Fruit fly (Drosophila melanogaster): Measurements from ENCODE around the gene CG12065.

The CG12065 gene

dm6 chrX:8573744-8574484 is at the start of gene CG12065:
TSS of gene CG12065 (plus strand) at chrX:8574306.
- TF ChIP-seq CG14655 (GFP tag; optimal IDR thresholded peaks at IDR 0.05) = no peak
- TF ChIP-seq Pif1A (GFP tag; optimal IDR thresholded peaks at IDR 0.05) = peak; percentile 25
- peak; percentile 2 for TF ChIP-seq CG8159 (tag; optimal IDR thresholded peaks at IDR 0.05)
- TF ChIP-seq EcR (GFP tag; optimal IDR thresholded peaks at IDR 0.05) = no peak
- peak; percentile 48 for TF ChIP-seq Pif1B (GFP tag; optimal IDR thresholded peaks at IDR 0.05)

- no peak for TF ChIP-seq fd96Ca (GFP tag; IDR thresholded peaks at IDR 0.05)
- no peak for TF ChIP-seq CG32121 (GFP tag; IDR thresholded peaks at IDR 0.05)
Measured at dm6 chrX:8529598-8529997, 44.5 kb upstream of the CG12065 start, which contains the start of gene PIP82. TSS of gene PIP82 (minus strand) at chrX:8529698.

- TF ChIP-seq Ets98B (GFP tag; IDR thresholded peaks at IDR 0.05) (peak; percentile 13; the same call in 1 of the 2 replicates), CG10348 (GFP tag; IDR thresholded peaks at IDR 0.05) (no peak)
Measured at dm6 chrX:8531775-8532174, 42.3 kb upstream of the CG12065 start.

dm6 chrX:8533589-8534320 is 40.4 kb upstream of the CG12065 start:
- TF ChIP-seq Ets98B (GFP tag; IDR thresholded peaks at IDR 0.05) = peak; percentile 90
- no peak for TF ChIP-seq CG10348 (GFP tag; IDR thresholded peaks at IDR 0.05)
- peak; percentile 72; the same call in 1 of the 2 replicates for TF ChIP-seq rn (GFP tag; IDR thresholded peaks at IDR 0.05)
- TF ChIP-seq CG14655 (GFP tag; optimal IDR thresholded peaks at IDR 0.05) = peak; percentile 72
- TF ChIP-seq gl (tag; optimal IDR thresholded peaks at IDR 0.05) = no peak
- no peak for TF ChIP-seq CG15710 (tag; optimal IDR thresholded peaks at IDR 0.05)
- TF ChIP-seq Snoo (tag; optimal IDR thresholded peaks at IDR 0.05) = no peak
- TF ChIP-seq fd96Ca (GFP tag; IDR thresholded peaks at IDR 0.05) = peak; percentile 17; the same call in 1 of the 3 replicates
- TF ChIP-seq CG12605 (GFP tag; IDR thresholded peaks at IDR 0.05) = peak; percentile 67
- TF ChIP-seq CG13204 (GFP tag; optimal IDR thresholded peaks at IDR 0.05) = no peak
- TF ChIP-seq CG8301 (tag; optimal IDR thresholded peaks at IDR 0.05) = peak; percentile 74
- TF ChIP-seq EcR (GFP tag; optimal IDR thresholded peaks at IDR 0.05) = no peak
- peak; percentile 92 for TF ChIP-seq CG32121 (GFP tag; IDR thresholded peaks at IDR 0.05)
- peak; percentile 1 for TF ChIP-seq Pif1A (GFP tag; optimal IDR thresholded peaks at IDR 0.05)
- TF ChIP-seq CG4496 (GFP tag; IDR thresholded peaks at IDR 0.05) = peak; percentile 91
- TF ChIP-seq CG17806 (tag; optimal IDR thresholded peaks at IDR 0.05) = peak; percentile 3

- TF ChIP-seq rn (GFP tag; IDR thresholded peaks at IDR 0.05) (no peak), Ets98B (GFP tag; IDR thresholded peaks at IDR 0.05) (no peak), CG8301 (tag; optimal IDR thresholded peaks at IDR 0.05) (no peak), gl (tag; optimal IDR thresholded peaks at IDR 0.05) (no peak), EcR (GFP tag; optimal IDR thresholded peaks at IDR 0.05) (no peak), CG17806 (tag; optimal IDR thresholded peaks at IDR 0.05) (no peak), CG9948 (tag; optimal IDR thresholded peaks at IDR 0.05) (no peak), Snoo (tag; optimal IDR thresholded peaks at IDR 0.05) (no peak), CG34367 (tag; optimal IDR thresholded peaks at IDR 0.05) (no peak), CG14655 (GFP tag; optimal IDR thresholded peaks at IDR 0.05) (no peak), CG15710 (tag; optimal IDR thresholded peaks at IDR 0.05) (no peak), Pif1B (GFP tag; optimal IDR thresholded peaks at IDR 0.05) (no peak), CG13204 (GFP tag; optimal IDR thresholded peaks at IDR 0.05) (no peak), fd96Ca (GFP tag; IDR thresholded peaks at IDR 0.05) (no peak), CG10348 (GFP tag; IDR thresholded peaks at IDR 0.05) (no peak), CG8159 (tag; optimal IDR thresholded peaks at IDR 0.05) (no peak)
Measured at dm6 chrX:8534321-8534661, 39.8 kb upstream of the CG12065 start.

- TF ChIP-seq Pif1A (GFP tag; optimal IDR thresholded peaks at IDR 0.05) = no peak
- no peak for TF ChIP-seq CG9948 (tag; optimal IDR thresholded peaks at IDR 0.05)
- TF ChIP-seq CG13204 (GFP tag; optimal IDR thresholded peaks at IDR 0.05) = no peak
- TF ChIP-seq CG15710 (tag; optimal IDR thresholded peaks at IDR 0.05) = no peak
- TF ChIP-seq Ets98B (GFP tag; IDR thresholded peaks at IDR 0.05) = peak; percentile 42; the same call in 1 of the 2 replicates
- peak; percentile 61; the same call in 1 of the 2 replicates for TF ChIP-seq CG32121 (GFP tag; IDR thresholded peaks at IDR 0.05)
- TF ChIP-seq CG4496 (GFP tag; IDR thresholded peaks at IDR 0.05) = no peak
- peak; percentile 9; the same call in 1 of the 2 replicates for TF ChIP-seq CG12605 (GFP tag; IDR thresholded peaks at IDR 0.05)
- TF ChIP-seq CG17806 (tag; optimal IDR thresholded peaks at IDR 0.05) = no peak
- TF ChIP-seq CG10348 (GFP tag; IDR thresholded peaks at IDR 0.05) = no peak
Measured at dm6 chrX:8534734-8535133, 39.4 kb upstream of the CG12065 start.

dm6 chrX:8536649-8537048 is 37.5 kb upstream of the CG12065 start:
- no peak for TF ChIP-seq CG34367 (tag; optimal IDR thresholded peaks at IDR 0.05)
- no peak for TF ChIP-seq CG17806 (tag; optimal IDR thresholded peaks at IDR 0.05)
- no peak for TF ChIP-seq CG12605 (GFP tag; IDR thresholded peaks at IDR 0.05)
